Fruit fly (Drosophila melanogaster) whole organism, adult: ENCODE results near the gene CG4119.

Source experiments
- CG11617 ChIP-seq: fragments of 200-800 bp; sonication (Bioruptor generic); optimal IDR thresholded peaks from 2 replicates; lab custom pipeline; 2017; ENCODE audit warnings: mild to moderate bottlenecking, missing biosample characterization, missing genetic modification reagents, missing genetic modification characterization
- CG1620 ChIP-seq: fragments of 200-800 bp; sonication (Bioruptor generic); optimal IDR thresholded peaks from 2 replicates; lab custom pipeline; 2016; ENCODE audit warnings: missing biosample characterization, missing genetic modification characterization
- CG33017 ChIP-seq: fragments of 200-800 bp; sonication (Bioruptor generic); optimal IDR thresholded peaks from 2 replicates; lab custom pipeline; 2018; ENCODE audit warnings: missing biosample characterization, mild to moderate bottlenecking, missing genetic modification characterization, moderate library complexity
- Mnt ChIP-seq: fragments of 200-800 bp; sonication (Bioruptor generic); optimal IDR thresholded peaks from 2 replicates; lab custom pipeline; 2016; ENCODE audit warnings: missing biosample characterization, mild to moderate bottlenecking, missing genetic modification characterization
- cic ChIP-seq: fragments of 200-800 bp; sonication (Bioruptor generic); optimal IDR thresholded peaks from 2 replicates; lab custom pipeline; 2017; ENCODE audit warnings: missing biosample characterization, mild to moderate bottlenecking, missing genetic modification characterization, moderate library complexity
- kay ChIP-seq: fragments of 200-800 bp; sonication (Bioruptor generic); peaks from one replicate; lab custom pipeline; 2016; ENCODE audit warnings: missing biosample characterization, missing genetic modification characterization, borderline replicate concordance
- tj ChIP-seq: fragments of 200-800 bp; sonication (Bioruptor generic); optimal IDR thresholded peaks from 3 replicates; lab custom pipeline; 2017; ENCODE audit warnings: missing biosample characterization, mild to moderate bottlenecking, missing genetic modification characterization, moderate library complexity

DNA sequence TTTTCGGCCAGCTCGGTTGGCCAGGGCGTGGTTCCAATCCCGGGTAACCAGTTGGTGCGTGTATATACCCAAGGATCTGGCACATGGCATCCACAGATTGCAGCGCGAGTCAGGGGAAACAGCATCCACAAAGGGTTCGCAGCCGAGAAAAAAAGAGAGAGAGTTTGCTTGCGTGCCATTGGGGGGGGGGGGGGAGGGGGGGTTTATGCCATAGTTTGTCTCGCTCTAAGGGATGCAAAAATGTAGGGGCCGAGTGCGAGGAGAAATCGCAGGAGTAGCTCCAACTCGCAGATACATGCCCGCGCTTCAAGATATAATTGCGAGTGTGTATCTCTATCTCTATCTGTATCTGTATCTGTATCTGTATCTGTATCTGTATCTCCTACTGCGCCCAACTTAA is 15.9 kb upstream of the CG4119 start:
- TF ChIP-seq cic (GFP tag; lab: Kevin White, UChicago) (no peak), tj (GFP tag; lab: Kevin White, UChicago) (no peak), CG1620 (GFP tag; lab: Kevin White, UChicago) (no peak), Mnt (no peak), CG11617 (GFP tag; lab: Kevin White, UChicago) (no peak), kay (no peak), CG33017 (tag; lab: Kevin White, UChicago) (no peak)
